Fruit fly (Drosophila melanogaster) whole organism, embryonic: Measurements from ENCODE around the gene CG12009.

Experiments
- Asciz ChIP-seq: fragments of 200-800 bp; sonication (Bioruptor generic); optimal IDR thresholded peaks from 2 replicates; lab custom pipeline; 2017; ENCODE audit warnings: missing biosample characterization, mild to moderate bottlenecking, missing genetic modification characterization, missing genetic modification reagents
- Atf6 ChIP-seq: fragments of 200-800 bp; sonication (Bioruptor generic); IDR thresholded peaks from 2 replicates; pipeline ENCODE4 v1.3.6; 2022; ENCODE audit warnings: missing biosample characterization, missing genetic modification characterization
- CG12155 ChIP-seq: fragments of 200-800 bp; sonication (Bioruptor generic); optimal IDR thresholded peaks from 3 replicates; lab custom pipeline; 2016; ENCODE audit warnings: missing biosample characterization, missing genetic modification characterization
- CG12659 ChIP-seq: fragments of 200-800 bp; sonication (Bioruptor generic); optimal IDR thresholded peaks from 3 replicates; lab custom pipeline; 2017; ENCODE audit warnings: mild to moderate bottlenecking, missing biosample characterization, missing genetic modification reagents, missing genetic modification characterization
- CG13123 ChIP-seq: fragments of 200-800 bp; sonication (Bioruptor generic); optimal IDR thresholded peaks from 2 replicates; lab custom pipeline; 2016; ENCODE audit warnings: missing biosample characterization, missing genetic modification characterization
- CG14860 ChIP-seq: fragments of 200-800 bp; sonication (Bioruptor generic); IDR thresholded peaks from 3 replicates; pipeline ENCODE4 v1.3.6; 2022; ENCODE audit warnings: missing biosample characterization, missing genetic modification characterization; ENCODE audit not compliant: partially characterized antibody
- CG15269 ChIP-seq: fragments of 200-800 bp; sonication (Bioruptor generic); optimal IDR thresholded peaks from 2 replicates; lab custom pipeline; 2018; ENCODE audit warnings: missing biosample characterization, mild to moderate bottlenecking, missing genetic modification characterization, moderate library complexity
- CG16779 ChIP-seq: fragments of 200-800 bp; sonication (Bioruptor generic); IDR thresholded peaks from 2 replicates; pipeline ENCODE4 v1.3.6; 2022; ENCODE audit warnings: missing biosample characterization, missing genetic modification characterization
- CG2120 ChIP-seq: fragments of 200-800 bp; sonication (Bioruptor generic); optimal IDR thresholded peaks from 3 replicates; lab custom pipeline; 2016; ENCODE audit warnings: missing biosample characterization, missing genetic modification characterization
- CG2889 ChIP-seq: fragments of 200-800 bp; sonication (Bioruptor generic); IDR thresholded peaks from 3 replicates; pipeline ENCODE4 v1.3.6; 2022; ENCODE audit warnings: missing biosample characterization, missing genetic modification characterization
- CG32532 ChIP-seq: fragments of 200-800 bp; sonication (Bioruptor generic); IDR thresholded peaks from 2 replicates; pipeline ENCODE4 v1.3.6; 2022; ENCODE audit warnings: missing biosample characterization, missing genetic modification characterization
- CG33557 ChIP-seq: fragments of 200-800 bp; sonication (Bioruptor generic); optimal IDR thresholded peaks from 2 replicates; lab custom pipeline; 2019; ENCODE audit warnings: missing biosample characterization, mild to moderate bottlenecking, missing genetic modification characterization, moderate library complexity
- CG3407 ChIP-seq: fragments of 200-800 bp; sonication (Bioruptor generic); optimal IDR thresholded peaks from 2 replicates; lab custom pipeline; 2018; ENCODE audit warnings: missing biosample characterization, mild to moderate bottlenecking, missing genetic modification characterization
- CG3838 ChIP-seq: fragments of 200-800 bp; sonication (Bioruptor generic); optimal IDR thresholded peaks from 3 replicates; lab custom pipeline; 2016; ENCODE audit warnings: missing biosample characterization, missing genetic modification characterization
- CG42726 ChIP-seq: fragments of 200-800 bp; sonication (Bioruptor generic); IDR thresholded peaks from 2 replicates; pipeline ENCODE4 v1.3.6; 2022; ENCODE audit warnings: missing biosample characterization, missing genetic modification characterization; ENCODE audit not compliant: partially characterized antibody
- CG4707 ChIP-seq: fragments of 200-800 bp; sonication (Bioruptor generic); optimal IDR thresholded peaks from 2 replicates; lab custom pipeline; 2018; ENCODE audit warnings: missing biosample characterization, mild to moderate bottlenecking, missing genetic modification characterization, moderate library complexity
- CG4820 ChIP-seq: fragments of 200-800 bp; sonication (Bioruptor generic); optimal IDR thresholded peaks from 3 replicates; lab custom pipeline; 2016; ENCODE audit warnings: missing biosample characterization, missing genetic modification characterization
- CG4854 ChIP-seq: fragments of 200-800 bp; sonication (Bioruptor generic); optimal IDR thresholded peaks from 2 replicates; lab custom pipeline; 2016; ENCODE audit warnings: missing biosample characterization, missing genetic modification characterization, inconsistent platforms
- CG5953 ChIP-seq: fragments of 200-800 bp; sonication (Bioruptor generic); IDR thresholded peaks from 2 replicates; pipeline ENCODE4 v1.3.6; 2022; ENCODE audit warnings: missing biosample characterization, missing genetic modification characterization
- CG8290 ChIP-seq, 3 experiments: fragments of 200-800 bp; sonication (Bioruptor generic); optimal IDR thresholded peaks; 2 replicates each; lab custom pipeline; 2016 to 2019; ENCODE audit warnings: missing biosample characterization in 3 of 3, missing genetic modification characterization in 3 of 3, mild to moderate bottlenecking in 2 of 3, moderate library complexity in 1 of 3
- Eip74EF ChIP-seq, 2 experiments: fragments of 200-800 bp in 1 of 2; fragments of >200 bp in 1 of 2; sonication (Bioruptor generic) in 1 of 2; optimal IDR thresholded peaks; 2 replicates each; lab custom pipeline; 2017 to 2019; ENCODE audit warnings: missing biosample characterization in 2 of 2, missing genetic modification characterization in 2 of 2, mild to moderate bottlenecking in 1 of 2, moderate library complexity in 1 of 2
- Hr51 ChIP-seq, 2 experiments: fragments of 200-800 bp; sonication (Bioruptor generic); optimal IDR thresholded peaks; 2 replicates in 1 of 2; 3 replicates in 1 of 2; lab custom pipeline; 2016 to 2018; ENCODE audit warnings: missing biosample characterization in 2 of 2, missing genetic modification characterization in 2 of 2, mild to moderate bottlenecking in 1 of 2, moderate library complexity in 1 of 2
- Lpt ChIP-seq: fragments of >200 bp; optimal IDR thresholded peaks from 2 replicates; lab custom pipeline; 2018; ENCODE audit warnings: missing biosample characterization, missing genetic modification characterization
- Med ChIP-seq: fragments of 200-800 bp; sonication (Bioruptor generic); peaks from one replicate; lab custom pipeline; 2016; ENCODE audit warnings: missing biosample characterization, missing genetic modification characterization, mild to moderate bottlenecking, inconsistent platforms, moderate library complexity
- Pdp1 ChIP-seq, 2 experiments: fragments of 200-800 bp; sonication (Bioruptor generic); optimal IDR thresholded peaks; 3 replicates each; lab custom pipeline; 2016; ENCODE audit warnings: missing biosample characterization in 2 of 2, missing genetic modification characterization in 2 of 2, mild to moderate bottlenecking in 1 of 2, moderate library complexity in 1 of 2
- Ptx1 ChIP-seq: fragments of 200-800 bp; sonication (Bioruptor generic); IDR thresholded peaks from 2 replicates; pipeline ENCODE4 v1.3.6; 2022; ENCODE audit warnings: missing biosample characterization, missing genetic modification characterization
- Xbp1 ChIP-seq: fragments of 200-800 bp; sonication (Bioruptor generic); optimal IDR thresholded peaks from 3 replicates; lab custom pipeline; 2016; ENCODE audit warnings: missing biosample characterization, mild to moderate bottlenecking, missing genetic modification characterization
- ash1 ChIP-seq: fragments of 200-800 bp; sonication (Bioruptor generic); optimal IDR thresholded peaks from 2 replicates; lab custom pipeline; 2018; ENCODE audit warnings: missing biosample characterization, mild to moderate bottlenecking, missing genetic modification characterization
- chinmo ChIP-seq: fragments of 200-800 bp; sonication (Bioruptor generic); IDR thresholded peaks from 4 replicates; pipeline ENCODE4 v1.3.6; 2022; ENCODE audit warnings: missing biosample characterization, missing genetic modification characterization; ENCODE audit not compliant: partially characterized antibody
- corto ChIP-seq: fragments of 200-800 bp; sonication (Bioruptor generic); optimal IDR thresholded peaks from 2 replicates; lab custom pipeline; 2016; ENCODE audit warnings: missing biosample characterization, mild to moderate bottlenecking, missing genetic modification characterization, moderate library complexity
- crc ChIP-seq: fragments of 200-800 bp; sonication (Bioruptor generic); optimal IDR thresholded peaks from 2 replicates; lab custom pipeline; 2016; ENCODE audit warnings: missing biosample characterization, missing genetic modification characterization
- dmrt99B ChIP-seq: fragments of 200-800 bp; sonication (Bioruptor generic); optimal IDR thresholded peaks from 2 replicates; lab custom pipeline; 2018; ENCODE audit warnings: missing biosample characterization, mild to moderate bottlenecking, missing genetic modification characterization, moderate library complexity
- dysf ChIP-seq: fragments of 200-800 bp; sonication (Bioruptor generic); IDR thresholded peaks from 3 replicates; pipeline ENCODE4 v1.3.6; 2022; ENCODE audit warnings: missing biosample characterization, missing genetic modification characterization
- fd102C ChIP-seq: fragments of 200-800 bp; sonication (Bioruptor generic); optimal IDR thresholded peaks from 2 replicates; lab custom pipeline; 2018; ENCODE audit warnings: missing biosample characterization, mild to moderate bottlenecking, missing genetic modification characterization, moderate library complexity
- fru ChIP-seq: fragments of >200 bp; optimal IDR thresholded peaks from 2 replicates; lab custom pipeline; 2017
- gsb ChIP-seq: fragments of 200-800 bp; sonication (Bioruptor generic); IDR thresholded peaks from 2 replicates; pipeline ENCODE4 v1.3.6; 2022; ENCODE audit warnings: missing biosample characterization, missing genetic modification characterization
- lab ChIP-seq: fragments of 200-800 bp; sonication (Bioruptor generic); optimal IDR thresholded peaks from 3 replicates; lab custom pipeline; 2017; ENCODE audit warnings: missing biosample characterization, missing genetic modification characterization, mild to moderate bottlenecking, moderate library complexity, missing genetic modification reagents
- lbe ChIP-seq: fragments of 200-800 bp; sonication (Bioruptor generic); optimal IDR thresholded peaks from 2 replicates; lab custom pipeline; 2016; ENCODE audit warnings: missing biosample characterization, mild to moderate bottlenecking, missing genetic modification characterization
- pum ChIP-seq: fragments of 200-800 bp; sonication (Bioruptor generic); optimal IDR thresholded peaks from 2 replicates; lab custom pipeline; 2016; ENCODE audit warnings: missing biosample characterization, missing genetic modification characterization
- row ChIP-seq: fragments of 200-800 bp; sonication (Bioruptor generic); IDR thresholded peaks from 3 replicates; pipeline ENCODE4 v1.3.6; 2022; ENCODE audit warnings: missing biosample characterization, missing genetic modification characterization
- seq ChIP-seq: fragments of 200-800 bp; sonication (Bioruptor generic); IDR thresholded peaks from 2 replicates; pipeline ENCODE4 v1.3.6; 2022; ENCODE audit warnings: missing biosample characterization, missing genetic modification characterization
- slbo ChIP-seq: fragments of 200-800 bp; sonication (Bioruptor generic); IDR thresholded peaks from 2 replicates; pipeline ENCODE4 v1.3.6; 2022; ENCODE audit warnings: missing biosample characterization, missing genetic modification characterization
- slp2 ChIP-seq: fragments of 200-800 bp; sonication (Bioruptor generic); optimal IDR thresholded peaks from 2 replicates; lab custom pipeline; 2016; ENCODE audit warnings: missing biosample characterization, missing genetic modification characterization
- stc ChIP-seq: fragments of 200-800 bp; sonication (Bioruptor generic); IDR thresholded peaks from 2 replicates; pipeline ENCODE4 v1.3.6; 2022; ENCODE audit warnings: missing biosample characterization, missing genetic modification characterization
- vvl ChIP-seq: fragments of 200-800 bp; sonication (Bioruptor generic); IDR thresholded peaks from 2 replicates; pipeline ENCODE4 v1.3.6; 2022; ENCODE audit warnings: missing biosample characterization, missing genetic modification characterization
- zfh2 ChIP-seq: fragments of 200-800 bp; sonication (Bioruptor generic); optimal IDR thresholded peaks from 2 replicates; lab custom pipeline; 2016; ENCODE audit warnings: missing biosample characterization, missing genetic modification characterization

Gene CG12009

dm6 chr3L:3338882-3339590, 47.8 kb downstream of the CG12009 start (continued):
- TF ChIP-seq CG3838 (GFP tag; lab: Kevin White, UChicago) (no peak), CG33557 (GFP tag; lab: Kevin White, UChicago) (no peak)
- TF ChIP-seq, all 482 proteins: peak for 39

DNA sequence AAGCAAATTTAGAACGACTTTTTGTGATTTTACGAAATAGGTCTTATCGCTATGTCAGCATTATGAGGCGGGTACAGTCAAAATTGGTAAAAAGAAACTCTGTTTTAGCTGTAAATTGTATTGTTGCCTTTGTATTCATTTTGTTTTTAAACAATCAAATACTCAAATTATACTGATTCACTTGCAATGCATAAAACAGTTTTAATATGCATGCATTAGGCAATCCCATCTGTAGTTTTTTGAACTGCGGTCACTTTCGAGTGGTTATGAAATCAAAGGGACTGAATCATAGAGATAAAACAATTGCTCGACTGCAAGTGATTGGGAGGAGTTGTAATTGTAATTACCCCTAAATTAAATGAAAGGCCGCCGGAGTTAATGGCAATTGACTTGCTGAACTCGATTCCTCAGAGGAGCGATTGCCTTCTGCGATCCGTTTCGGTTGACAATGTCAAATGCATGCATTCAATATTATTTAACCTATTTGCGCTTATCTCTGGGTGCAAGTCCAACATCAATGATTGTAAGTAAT, 48.5 kb downstream of the CG12009 start:
- TF ChIP-seq CG4854 (no peak), ash1 (GFP tag; lab: Kevin White, UChicago) (no peak), Eip74EF (GFP tag; optimal IDR thresholded peaks at IDR 0.05; lab: Kevin White, UChicago) (no peak), fd102C (GFP tag; lab: Kevin White, UChicago) (no peak), Med (GFP tag; lab: Kevin White, UChicago) (peak; percentile 58), fru (lab: Kevin White, UChicago) (no peak), seq (GFP tag; lab: Robert Waterston, UW) (peak; percentile 54), CG3407 (GFP tag; lab: Kevin White, UChicago) (no peak), gsb (peak; percentile 32; the same call in 1 of the 2 replicates), vvl (GFP tag; lab: Robert Waterston, UW) (0 out of 2 replicates have a peak, but pooled peaks have one; percentile 19), chinmo (GFP tag; lab: Robert Waterston, UW) (0 out of 4 replicates have a peak, but pooled peaks have one; percentile 17), zfh2 (GFP tag; lab: Kevin White, UChicago) (no peak), pum (GFP tag; lab: Kevin White, UChicago) (no peak), slp2 (GFP tag; lab: Kevin White, UChicago) (no peak), lbe (GFP tag; lab: Kevin White, UChicago) (no peak), corto (GFP tag; lab: Kevin White, UChicago) (no peak), Xbp1 (GFP tag; lab: Kevin White, UChicago) (no peak), Atf6 (GFP tag; lab: Robert Waterston, UW) (peak; percentile 37; the same call in 1 of the 2 replicates), dysf (GFP tag; lab: Robert Waterston, UW) (0 out of 3 replicates have a peak, but pooled peaks have one; percentile 34), stc (GFP tag; lab: Robert Waterston, UW) (0 out of 2 replicates have a peak, but pooled peaks have one; percentile 44), crc (no peak), CG5953 (GFP tag; lab: Robert Waterston, UW) (no peak), CG4820 (no peak), CG4707 (GFP tag; lab: Kevin White, UChicago) (no peak), CG8290 (GFP tag; optimal IDR thresholded peaks at IDR 0.05; lab: Kevin White, UChicago) (no peak), CG8290 (tag; optimal IDR thresholded peaks at IDR 0.05; lab: Kevin White, UChicago) (peak in 1 of 2 experiments; percentile 38), CG16779 (no peak), Pdp1 (GFP tag; optimal IDR thresholded peaks at IDR 0.05; lab: Kevin White, UChicago) (peak in 1 of 2 experiments; percentile 56), dmrt99B (tag; lab: Kevin White, UChicago) (peak; percentile 0), CG2889 (GFP tag; lab: Robert Waterston, UW) (no peak), slbo (GFP tag; lab: Robert Waterston, UW) (peak; percentile 55), Lpt (GFP tag; lab: Kevin White, UChicago) (no peak), Asciz (GFP tag; lab: Kevin White, UChicago) (no peak), CG2120 (GFP tag; lab: Kevin White, UChicago) (peak; percentile 46), CG12155 (no peak), CG13123 (GFP tag; lab: Kevin White, UChicago) (no peak), lab (GFP tag; lab: Kevin White, UChicago) (peak; percentile 37), row (GFP tag; lab: Robert Waterston, UW) (peak; percentile 56), CG14860 (GFP tag; lab: Robert Waterston, UW) (no peak), Hr51 (GFP tag; optimal IDR thresholded peaks at IDR 0.05; lab: Kevin White, UChicago) (peak in 1 of 2 experiments; percentile 35), CG32532 (peak; percentile 16; the same call in 1 of the 2 replicates), CG15269 (peak; percentile 45), CG42726 (no peak), CG12659 (GFP tag; lab: Kevin White, UChicago) (peak; percentile 3), Ptx1 (GFP tag; lab: Robert Waterston, UW) (0 out of 2 replicates have a peak, but pooled peaks have one; percentile 13)
